Fruit fly (Drosophila melanogaster) whole organism, pupa: ENCODE measurements around the gene beat-IIa.

Experiments
- CG10348 ChIP-seq: fragments of 200-800 bp; sonication (Bioruptor generic); IDR thresholded peaks from 2 replicates; pipeline ENCODE4 v1.3.6; 2022; ENCODE audit warnings: missing biosample characterization, missing genetic modification characterization
- CG15710 ChIP-seq: fragments of 200-800 bp; sonication (Bioruptor generic); optimal IDR thresholded peaks from 2 replicates; lab custom pipeline; 2018; ENCODE audit warnings: missing biosample characterization, mild to moderate bottlenecking, missing genetic modification characterization, moderate library complexity
- CG34367 ChIP-seq: fragments of 200-800 bp; sonication (Bioruptor generic); optimal IDR thresholded peaks from 2 replicates; lab custom pipeline; 2018; ENCODE audit warnings: missing biosample characterization, mild to moderate bottlenecking, missing genetic modification characterization
- CG8301 ChIP-seq: fragments of 200-800 bp; sonication (Bioruptor generic); optimal IDR thresholded peaks from 2 replicates; lab custom pipeline; 2018; ENCODE audit warnings: missing biosample characterization, mild to moderate bottlenecking, missing genetic modification characterization
- CG9948 ChIP-seq: fragments of 200-800 bp; sonication (Bioruptor generic); optimal IDR thresholded peaks from 2 replicates; lab custom pipeline; 2018; ENCODE audit warnings: missing biosample characterization, mild to moderate bottlenecking, missing genetic modification characterization, moderate library complexity
- EcR ChIP-seq: fragments of 200-800 bp; sonication (Bioruptor generic); optimal IDR thresholded peaks from 3 replicates; lab custom pipeline; 2019; ENCODE audit warnings: missing biosample characterization, missing genetic modification characterization, mild to moderate bottlenecking, moderate library complexity, missing genetic modification reagents
- Ets98B ChIP-seq: fragments of 200-800 bp; sonication (Bioruptor generic); IDR thresholded peaks from 2 replicates; pipeline ENCODE4 v1.3.6; 2022; ENCODE audit warnings: missing biosample characterization, missing genetic modification characterization
- Snoo ChIP-seq: fragments of 200-800 bp; sonication (Bioruptor generic); optimal IDR thresholded peaks from 3 replicates; lab custom pipeline; 2017; ENCODE audit warnings: missing biosample characterization, mild to moderate bottlenecking, missing genetic modification characterization, inconsistent platforms
- fd96Ca ChIP-seq: fragments of 200-800 bp; sonication (Bioruptor generic); IDR thresholded peaks from 3 replicates; pipeline ENCODE4 v1.3.6; 2022; ENCODE audit warnings: missing biosample characterization, missing genetic modification characterization

DNA sequence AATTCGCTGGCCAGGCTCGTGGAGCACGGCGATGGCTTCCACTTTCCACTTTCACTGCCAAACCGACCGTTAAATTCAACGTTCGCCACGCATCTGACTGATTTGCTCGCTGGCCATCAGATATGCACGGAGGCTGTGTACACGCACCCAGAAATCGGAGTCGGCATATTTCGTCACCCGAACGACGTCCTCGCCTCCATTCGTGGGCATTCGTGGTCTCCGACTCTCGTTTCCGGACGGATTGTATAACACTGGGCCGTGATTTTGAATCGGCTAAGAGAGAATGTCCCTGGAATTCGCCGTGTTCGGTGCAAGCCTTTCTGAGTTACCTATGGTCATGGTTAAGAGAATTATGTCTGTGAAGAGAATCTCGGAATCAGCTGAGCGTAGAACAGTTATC is at the start of gene beat-IIa:
- TF ChIP-seq CG9948 (tag; lab: Kevin White, UChicago): no peak
- TF ChIP-seq Ets98B (GFP tag; lab: Robert Waterston, UW): no peak
- TF ChIP-seq EcR: no peak
- no peak for TF ChIP-seq CG15710 (tag; lab: Kevin White, UChicago)
- no peak for TF ChIP-seq CG10348 (GFP tag; lab: Robert Waterston, UW)
- TF ChIP-seq Snoo: no peak
- no peak for TF ChIP-seq CG8301 (tag; lab: Kevin White, UChicago)
- no peak for TF ChIP-seq fd96Ca (GFP tag; lab: Robert Waterston, UW)
- TF ChIP-seq CG34367 (tag; lab: Kevin White, UChicago): no peak
